Fruit fly (Drosophila melanogaster) whole organism, prepupa: ENCODE results near the gene mRpS30.
A peak's percentile ranks its signal among the peaks of the same experiment; 100 is the strongest.

ENCODE experiments used
- Blimp-1 ChIP-seq: fragments of 200-800 bp; sonication (Bioruptor generic); optimal IDR thresholded peaks from 3 replicates; lab custom pipeline; 2017; ENCODE audit warnings: missing biosample characterization, missing genetic modification characterization, mild to moderate bottlenecking, moderate library complexity, missing genetic modification reagents
- CG10631 ChIP-seq: fragments of 200-800 bp; sonication (Bioruptor generic); optimal IDR thresholded peaks from 2 replicates; lab custom pipeline; 2016; ENCODE audit warnings: missing biosample characterization, missing genetic modification characterization
- CG11294 ChIP-seq: fragments of 200-800 bp; sonication (Bioruptor generic); IDR thresholded peaks from 2 replicates; pipeline ENCODE4 v1.3.6; 2022; ENCODE audit warnings: missing biosample characterization, missing genetic modification characterization
- CG11762 ChIP-seq: fragments of 200-800 bp; sonication (Bioruptor generic); optimal IDR thresholded peaks from 3 replicates; lab custom pipeline; 2016; ENCODE audit warnings: missing biosample characterization, missing genetic modification characterization; ENCODE audit not compliant: insufficient read depth
- CG15336 ChIP-seq: fragments of 200-800 bp; sonication (Bioruptor generic); IDR thresholded peaks from 2 replicates; pipeline ENCODE4 v1.3.6; 2022; ENCODE audit warnings: missing biosample characterization, missing genetic modification characterization
- CG1621 ChIP-seq: fragments of 200-800 bp; sonication (Bioruptor generic); optimal IDR thresholded peaks from 3 replicates; lab custom pipeline; 2018; ENCODE audit warnings: missing biosample characterization, mild to moderate bottlenecking, missing genetic modification characterization
- CG16779 ChIP-seq: fragments of 200-800 bp; sonication (Bioruptor generic); optimal IDR thresholded peaks from 3 replicates; lab custom pipeline; 2017; ENCODE audit warnings: missing biosample characterization, mild to moderate bottlenecking, missing genetic modification characterization
- CG3032 ChIP-seq: fragments of 200-800 bp; optimal IDR thresholded peaks from 2 replicates; lab custom pipeline; 2019; ENCODE audit warnings: missing biosample characterization, mild to moderate bottlenecking, missing genetic modification characterization, moderate library complexity
- CG31627 ChIP-seq: fragments of 200-800 bp; sonication (Bioruptor generic); optimal IDR thresholded peaks from 3 replicates; lab custom pipeline; 2016; ENCODE audit warnings: missing biosample characterization, missing genetic modification characterization
- CG32006 ChIP-seq: fragments of 200-800 bp; sonication (Bioruptor generic); optimal IDR thresholded peaks from 3 replicates; lab custom pipeline; 2017; ENCODE audit warnings: missing biosample characterization, mild to moderate bottlenecking, missing genetic modification characterization
- CG34406 ChIP-seq: fragments of 200-800 bp; sonication (Bioruptor generic); optimal IDR thresholded peaks from 3 replicates; lab custom pipeline; 2016; ENCODE audit warnings: missing biosample characterization, missing genetic modification characterization
- CG3919 ChIP-seq: fragments of 200-800 bp; sonication (Bioruptor generic); optimal IDR thresholded peaks from 3 replicates; lab custom pipeline; 2016; ENCODE audit warnings: missing biosample characterization, missing genetic modification characterization
- CG4318 ChIP-seq: fragments of 200-800 bp; sonication (Bioruptor generic); optimal IDR thresholded peaks from 3 replicates; lab custom pipeline; 2017; ENCODE audit warnings: missing biosample characterization, mild to moderate bottlenecking, missing genetic modification characterization
- CG6163 ChIP-seq: fragments of 200-800 bp; sonication (Bioruptor generic); IDR thresholded peaks from 3 replicates; pipeline ENCODE4 v1.3.6; 2022; ENCODE audit warnings: missing biosample characterization, missing genetic modification characterization
- CG6276 ChIP-seq: fragments of 200-800 bp; sonication (Bioruptor generic); optimal IDR thresholded peaks from 2 replicates; lab custom pipeline; 2017; ENCODE audit warnings: missing biosample characterization, mild to moderate bottlenecking, missing genetic modification characterization
- CG6792 ChIP-seq: fragments of 200-800 bp; sonication (Bioruptor generic); optimal IDR thresholded peaks from 3 replicates; lab custom pipeline; 2016; ENCODE audit warnings: missing biosample characterization, missing genetic modification characterization
- CG8119 ChIP-seq: fragments of 200-800 bp; sonication (Bioruptor generic); IDR thresholded peaks from 3 replicates; pipeline ENCODE4 v1.3.6; 2022; ENCODE audit warnings: missing biosample characterization, missing genetic modification characterization
- CG8632 ChIP-seq: fragments of 200-800 bp; sonication (Bioruptor generic); optimal IDR thresholded peaks from 3 replicates; lab custom pipeline; 2016; ENCODE audit warnings: missing biosample characterization, missing genetic modification characterization
- Eip75B ChIP-seq: fragments of 200-800 bp; sonication (Bioruptor generic); optimal IDR thresholded peaks from 3 replicates; lab custom pipeline; 2016; ENCODE audit warnings: missing biosample characterization, missing genetic modification characterization
- Eip78C ChIP-seq: fragments of 200-800 bp; sonication (Bioruptor generic); peaks from one replicate; lab custom pipeline; 2016; ENCODE audit warnings: missing biosample characterization, missing genetic modification characterization
- Ets21C ChIP-seq: fragments of 200-800 bp; sonication (Bioruptor generic); optimal IDR thresholded peaks from 3 replicates; lab custom pipeline; 2016; ENCODE audit warnings: missing biosample characterization, missing genetic modification characterization
- Ets96B ChIP-seq: fragments of 200-800 bp; optimal IDR thresholded peaks from 2 replicates; lab custom pipeline; 2019; ENCODE audit warnings: missing biosample characterization, mild to moderate bottlenecking, missing genetic modification characterization, moderate library complexity
- Hr38 ChIP-seq: sonication (Bioruptor generic); optimal IDR thresholded peaks from 2 replicates; lab custom pipeline; 2016; ENCODE audit warnings: missing biosample characterization, missing genetic modification characterization
- Hr39 ChIP-seq: fragments of 200-800 bp; sonication (Bioruptor generic); optimal IDR thresholded peaks from 2 replicates; lab custom pipeline; 2016; ENCODE audit warnings: missing biosample characterization, missing genetic modification characterization
- Hr4 ChIP-seq: fragments of 200-800 bp; sonication (Bioruptor generic); optimal IDR thresholded peaks from 3 replicates; lab custom pipeline; 2016; ENCODE audit warnings: missing biosample characterization, missing genetic modification characterization
- Met ChIP-seq: fragments of 200-800 bp; sonication (Bioruptor generic); optimal IDR thresholded peaks from 3 replicates; lab custom pipeline; 2016; ENCODE audit warnings: missing biosample characterization, missing genetic modification characterization
- OdsH ChIP-seq: fragments of 200-800 bp; sonication (Bioruptor generic); optimal IDR thresholded peaks from 3 replicates; lab custom pipeline; 2016; ENCODE audit warnings: missing biosample characterization, missing genetic modification characterization
- Smox ChIP-seq: fragments of 200-800 bp; sonication (Bioruptor generic); optimal IDR thresholded peaks from 3 replicates; lab custom pipeline; 2016; ENCODE audit warnings: missing biosample characterization, missing genetic modification characterization
- Sox15 ChIP-seq: fragments of 200-800 bp; sonication (Bioruptor generic); optimal IDR thresholded peaks from 3 replicates; lab custom pipeline; 2016; ENCODE audit warnings: missing biosample characterization, missing genetic modification characterization
- achi ChIP-seq: fragments of 200-800 bp; sonication (Bioruptor generic); optimal IDR thresholded peaks from 3 replicates; lab custom pipeline; 2016; ENCODE audit warnings: missing biosample characterization, missing genetic modification characterization
- cyc ChIP-seq: fragments of 200-800 bp; sonication (Bioruptor generic); optimal IDR thresholded peaks from 3 replicates; lab custom pipeline; 2016; ENCODE audit warnings: missing biosample characterization, missing genetic modification characterization
- dsx ChIP-seq: fragments of 200-800 bp; optimal IDR thresholded peaks from 3 replicates; lab custom pipeline; 2019; ENCODE audit warnings: missing biosample characterization, mild to moderate bottlenecking, missing genetic modification characterization, moderate library complexity; ENCODE audit not compliant: poor library complexity, severe bottlenecking
- eg ChIP-seq: fragments of 200-800 bp; sonication (Bioruptor generic); IDR thresholded peaks from 3 replicates; pipeline ENCODE4 v1.3.6; 2022; ENCODE audit warnings: missing biosample characterization, missing genetic modification characterization
- esn ChIP-seq: fragments of 200-800 bp; sonication (Bioruptor generic); optimal IDR thresholded peaks from 2 replicates; lab custom pipeline; 2016; ENCODE audit warnings: missing biosample characterization, mild to moderate bottlenecking, missing genetic modification characterization, moderate library complexity
- fd59A ChIP-seq: fragments of 200-800 bp; sonication (Bioruptor generic); optimal IDR thresholded peaks from 2 replicates; lab custom pipeline; 2017; ENCODE audit warnings: missing biosample characterization, mild to moderate bottlenecking, missing genetic modification characterization, missing genetic modification reagents
- fd85E ChIP-seq: fragments of 200-800 bp; sonication (Bioruptor generic); optimal IDR thresholded peaks from 3 replicates; lab custom pipeline; 2016; ENCODE audit warnings: missing biosample characterization, missing genetic modification characterization
- fkh ChIP-seq: fragments of 200-800 bp; sonication (Bioruptor generic); optimal IDR thresholded peaks from 3 replicates; lab custom pipeline; 2017; ENCODE audit warnings: missing biosample characterization, mild to moderate bottlenecking, missing genetic modification characterization, moderate library complexity
- lz ChIP-seq: fragments of 200-800 bp; sonication (Bioruptor generic); optimal IDR thresholded peaks from 3 replicates; lab custom pipeline; 2016; ENCODE audit warnings: missing biosample characterization, missing genetic modification characterization
- net ChIP-seq: fragments of 200-800 bp; sonication (Bioruptor generic); optimal IDR thresholded peaks from 3 replicates; lab custom pipeline; 2016; ENCODE audit warnings: missing biosample characterization, missing genetic modification characterization
- pdm3 ChIP-seq: fragments of 200-800 bp; sonication (Bioruptor generic); optimal IDR thresholded peaks from 3 replicates; lab custom pipeline; 2016; ENCODE audit warnings: missing biosample characterization, missing genetic modification characterization
- ss ChIP-seq, 2 experiments: fragments of 200-800 bp; sonication (Bioruptor generic); optimal IDR thresholded peaks; 2 replicates in 1 of 2; 3 replicates in 1 of 2; lab custom pipeline; 2017 to 2018; ENCODE audit warnings: mild to moderate bottlenecking in 2 of 2, missing biosample characterization in 2 of 2, missing genetic modification characterization in 2 of 2, moderate library complexity in 1 of 2
- topi ChIP-seq: fragments of 200-800 bp; sonication (Bioruptor generic); optimal IDR thresholded peaks from 3 replicates; lab custom pipeline; 2016; ENCODE audit warnings: missing biosample characterization, missing genetic modification characterization
- vri ChIP-seq: fragments of 200-800 bp; sonication (Bioruptor generic); optimal IDR thresholded peaks from 3 replicates; lab custom pipeline; 2016; ENCODE audit warnings: missing biosample characterization, mild to moderate bottlenecking, missing genetic modification characterization

Gene mRpS30

DNA sequence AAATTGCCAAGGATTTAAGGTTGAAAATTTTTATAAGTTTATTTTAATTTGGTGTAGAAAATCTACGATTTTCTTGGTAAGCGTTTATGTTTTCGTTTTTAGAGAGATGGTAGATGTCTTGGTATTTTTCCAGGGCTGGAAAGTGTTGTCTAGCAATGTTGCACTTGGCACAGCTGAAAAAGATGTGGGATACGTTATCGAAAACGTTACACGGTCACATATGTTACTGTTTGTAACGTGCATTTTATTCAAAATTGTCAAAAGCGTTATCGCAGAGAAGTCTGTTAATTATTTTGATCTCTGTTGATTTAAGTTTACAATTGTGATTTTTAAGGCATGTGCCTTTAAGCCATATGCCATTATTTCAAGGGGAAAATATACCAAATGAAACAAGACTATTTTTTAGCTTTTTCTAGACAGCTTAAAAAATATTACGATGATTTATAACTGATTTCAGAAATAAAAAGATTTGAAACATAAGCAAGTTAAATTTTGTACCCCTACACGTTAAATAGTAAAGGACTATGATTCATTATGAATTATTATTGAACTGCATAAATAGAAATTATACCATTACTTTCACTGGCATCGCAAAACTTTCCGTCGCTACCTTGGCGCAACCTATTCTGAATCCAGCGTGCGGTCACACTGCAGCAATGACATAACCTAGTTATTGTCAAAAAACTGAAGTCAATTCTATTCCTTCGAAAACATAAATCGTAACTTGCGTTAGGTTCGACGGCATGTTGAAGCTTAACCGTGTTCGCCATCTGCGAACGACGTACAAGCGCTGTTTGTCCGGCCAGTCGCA lies at the start of gene mRpS30, which contains the start of gene Paf-AHalpha:
TSS of gene mRpS30 (plus strand) at position 619 of the 811 bp plus-strand sequence.
TSS of gene Paf-AHalpha (minus strand) at position 155 of the 811 bp plus-strand sequence.
- TF ChIP-seq topi: no peak
- TF ChIP-seq cyc: no peak
- TF ChIP-seq Ets96B (tag; lab: Kevin White, UChicago): no peak
- TF ChIP-seq CG6276 (GFP tag; lab: Kevin White, UChicago): no peak
- no peak for TF ChIP-seq CG11762
- no peak for TF ChIP-seq CG8632 (GFP tag; lab: Kevin White, UChicago)
- no peak for TF ChIP-seq CG32006 (GFP tag; lab: Kevin White, UChicago)
- TF ChIP-seq CG15336 (GFP tag; lab: Robert Waterston, UW): no peak
- no peak for TF ChIP-seq dsx
- TF ChIP-seq Hr38: no peak
- no peak for TF ChIP-seq Sox15 (GFP tag; lab: Kevin White, UChicago)
- no peak for TF ChIP-seq CG8119 (GFP tag; lab: Robert Waterston, UW)
- TF ChIP-seq CG10631 (GFP tag; lab: Kevin White, UChicago): no peak
- peak; percentile 80 for TF ChIP-seq Blimp-1
- TF ChIP-seq Hr39 (GFP tag; lab: Kevin White, UChicago): no peak
- no peak for TF ChIP-seq Ets21C
- peak; percentile 94 for TF ChIP-seq vri (GFP tag; lab: Kevin White, UChicago)
- no peak for TF ChIP-seq CG11294 (GFP tag; lab: Robert Waterston, UW)
- peak; percentile 9 for TF ChIP-seq esn (GFP tag; lab: Kevin White, UChicago)
- peak; percentile 25 for TF ChIP-seq achi (GFP tag; lab: Kevin White, UChicago)
- TF ChIP-seq, all 60 proteins: peak for 4

- TF ChIP-seq ss (GFP tag; optimal IDR thresholded peaks at IDR 0.05; lab: Kevin White, UChicago) (no peak), Hr39 (GFP tag; lab: Kevin White, UChicago) (no peak), Eip78C (GFP tag; lab: Kevin White, UChicago) (peak; percentile 2), CG3919 (GFP tag; lab: Kevin White, UChicago) (no peak), net (GFP tag; lab: Kevin White, UChicago) (no peak), Eip75B (no peak), CG6276 (GFP tag; lab: Kevin White, UChicago) (no peak), CG8632 (GFP tag; lab: Kevin White, UChicago) (no peak)
- TF ChIP-seq, all 60 proteins: peak for 1
These were observed 48.7 kb upstream of the mRpS30 start, which contains the start of gene Arp6 for dm6 chrX:15737110-15737509. Gene Arp6 (minus strand): TSS chrX:15737120.

DNA sequence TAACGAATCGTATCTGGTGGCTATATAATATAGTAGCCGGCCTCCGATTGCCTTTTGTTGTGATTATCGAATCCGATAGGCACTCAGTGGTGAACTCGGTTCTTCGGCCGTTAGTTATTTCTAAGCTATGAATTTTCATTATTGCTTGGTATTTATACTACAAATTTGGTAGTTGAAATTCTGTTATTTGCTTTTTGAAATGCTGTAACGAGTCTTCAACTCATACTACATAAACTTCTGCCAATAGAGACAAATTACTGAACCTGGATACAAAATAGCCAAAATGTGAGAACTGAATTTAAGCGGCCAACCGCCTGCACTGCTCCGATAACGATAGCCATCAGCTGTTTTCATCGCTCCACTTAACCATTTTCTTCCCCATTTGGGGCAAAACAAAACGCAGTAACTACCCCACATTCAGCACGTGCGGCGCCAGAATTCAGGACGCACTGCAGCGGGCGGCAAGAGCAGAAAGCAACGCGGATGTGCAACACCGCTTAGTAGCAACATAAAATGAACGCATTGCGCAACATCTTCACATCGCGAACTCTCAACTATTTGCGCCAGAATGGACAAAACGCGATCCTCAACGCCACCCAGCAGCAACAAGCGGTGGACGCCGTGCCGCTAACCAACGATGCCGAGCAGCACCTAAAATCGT lies 46.8 kb upstream of the mRpS30 start, which contains the start of the genes CG11679 and CG8206:
TSS of gene CG11679 (minus strand) at position 65 of the 661 bp plus-strand sequence.
TSS of gene CG8206 (plus strand) at position 341 of the 661 bp plus-strand sequence.
- TF ChIP-seq Blimp-1: no peak
- peak; percentile 50 for TF ChIP-seq esn (GFP tag; lab: Kevin White, UChicago)
- peak; percentile 43 for TF ChIP-seq Hr4 (GFP tag; lab: Kevin White, UChicago)
- no peak for TF ChIP-seq net (GFP tag; lab: Kevin White, UChicago)
- TF ChIP-seq achi (GFP tag; lab: Kevin White, UChicago): peak; percentile 30
- peak; percentile 5 for TF ChIP-seq CG6792 (GFP tag; lab: Kevin White, UChicago)
- TF ChIP-seq Eip75B: peak; percentile 45
- peak; percentile 34; the same call in 1 of the 3 replicates for TF ChIP-seq eg
- no peak for TF ChIP-seq fkh (GFP tag; lab: Kevin White, UChicago)
- TF ChIP-seq CG15336 (GFP tag; lab: Robert Waterston, UW): 0 out of 2 replicates have a peak, but pooled peaks have one; percentile 23
- peak; percentile 32 for TF ChIP-seq pdm3
- peak; percentile 79 for TF ChIP-seq Eip78C (GFP tag; lab: Kevin White, UChicago)
- TF ChIP-seq topi: peak; percentile 55
- TF ChIP-seq Smox (GFP tag; lab: Kevin White, UChicago): peak; percentile 16
- peak; percentile 50 for TF ChIP-seq CG3032
- TF ChIP-seq CG31627 (GFP tag; lab: Kevin White, UChicago): peak; percentile 50
- no peak for TF ChIP-seq CG4318 (GFP tag; lab: Kevin White, UChicago)
- TF ChIP-seq CG11762: no peak
- TF ChIP-seq ss (GFP tag; optimal IDR thresholded peaks at IDR 0.05; lab: Kevin White, UChicago): no peak
- peak; percentile 50 for TF ChIP-seq lz (GFP tag; lab: Kevin White, UChicago)
- no peak for TF ChIP-seq CG8119 (GFP tag; lab: Robert Waterston, UW)
- TF ChIP-seq CG1621 (tag; lab: Kevin White, UChicago): no peak
- TF ChIP-seq CG6163: 0 out of 3 replicates have a peak, but pooled peaks have one; percentile 20
- TF ChIP-seq CG3919 (GFP tag; lab: Kevin White, UChicago): peak; percentile 12
- TF ChIP-seq OdsH (GFP tag; lab: Kevin White, UChicago): peak; percentile 48
- TF ChIP-seq CG34406 (GFP tag; lab: Kevin White, UChicago): no peak
- peak; percentile 49 for TF ChIP-seq vri (GFP tag; lab: Kevin White, UChicago)
- peak; percentile 36 for TF ChIP-seq Met (GFP tag; lab: Kevin White, UChicago)
- TF ChIP-seq fd59A: no peak
- TF ChIP-seq CG16779 (tag; lab: Kevin White, UChicago): no peak
- TF ChIP-seq fd85E: no peak
